Worm (Caenorhabditis elegans) whole organism, young adult: ENCODE results near the gene F47E1.1.
A peak's percentile ranks its signal among the peaks of the same experiment; 100 is the strongest.

ENCODE experiments used
- D2030.7 ChIP-seq: fragments of 200-800 bp; sonication (Bioruptor generic); IDR thresholded peaks from 2 replicates; pipeline ENCODE4 v1.3.6; 2022; ENCODE audit warnings: missing genetic modification reagents, missing genetic modification characterization, missing compliant biosample characterization
- F23B12.7 ChIP-seq: sonication (generic microtip); optimal IDR thresholded peaks from 2 replicates; lab custom pipeline; 2017; ENCODE audit warnings: missing genetic modification characterization, mild to moderate bottlenecking, missing compliant biosample characterization, antibody characterized with exemption, moderate library complexity; ENCODE audit not compliant: insufficient read depth
- F57A8.1 ChIP-seq: fragments of 200-800 bp; sonication (Bioruptor generic); optimal IDR thresholded peaks from 2 replicates; lab custom pipeline; 2018; ENCODE audit warnings: mild to moderate bottlenecking, missing genetic modification characterization, moderate library complexity, missing compliant biosample characterization
- T07F8.4 ChIP-seq: sonication (generic microtip); optimal IDR thresholded peaks from 2 replicates; lab custom pipeline; 2016; ENCODE audit warnings: mild to moderate bottlenecking, missing genetic modification characterization, moderate library complexity, missing compliant biosample characterization
- T26A5.8 ChIP-seq: sonication (generic microtip); optimal IDR thresholded peaks from 2 replicates; lab custom pipeline; 2016; ENCODE audit warnings: missing genetic modification characterization, missing compliant biosample characterization
- Y79H2A.3 ChIP-seq: fragments of 200-800 bp; sonication (Bioruptor generic); conservative IDR thresholded peaks from 2 replicates; pipeline ENCODE4 v1.3.6; 2022; ENCODE audit warnings: missing genetic modification reagents, missing genetic modification characterization, missing compliant biosample characterization
- athp-1 ChIP-seq: sonication (generic microtip); optimal IDR thresholded peaks from 2 replicates; lab custom pipeline; 2017; ENCODE audit warnings: mild to moderate bottlenecking, missing genetic modification characterization, missing compliant biosample characterization
- ceh-27 ChIP-seq: fragments of 200-800 bp; sonication (Bioruptor generic); optimal IDR thresholded peaks from 2 replicates; lab custom pipeline; 2018; ENCODE audit warnings: mild to moderate bottlenecking, missing genetic modification characterization, moderate library complexity, missing compliant biosample characterization
- ceh-91 ChIP-seq: fragments of 200-800 bp; sonication (Bioruptor generic); IDR thresholded peaks from 2 replicates; pipeline ENCODE4 v1.3.6; 2022; ENCODE audit warnings: missing genetic modification reagents, missing genetic modification characterization, missing compliant biosample characterization
- dox-1 ChIP-seq: fragments of 200-800 bp; sonication (Bioruptor generic); IDR thresholded peaks from 2 replicates; pipeline ENCODE4 v1.3.6; 2022; ENCODE audit warnings: missing genetic modification reagents, missing genetic modification characterization, missing compliant biosample characterization
- efl-1 ChIP-seq: fragments of 150-350 bp; optimal IDR thresholded peaks from 2 replicates; lab custom pipeline; 2014; ENCODE audit warnings: missing biosample characterization, missing genetic modification reagents, missing genetic modification characterization
- fkh-3 ChIP-seq: sonication (generic microtip); optimal IDR thresholded peaks from 2 replicates; lab custom pipeline; 2016; ENCODE audit warnings: mild to moderate bottlenecking, missing genetic modification characterization, missing compliant biosample characterization
- him-1 ChIP-seq: sonication (generic microtip); optimal IDR thresholded peaks from 2 replicates; lab custom pipeline; 2016; ENCODE audit warnings: missing genotype, missing genetic modification reagents, missing genetic modification characterization, missing compliant biosample characterization
- hmg-1.2 ChIP-seq: fragments of 200-800 bp; sonication (Bioruptor generic); IDR thresholded peaks from 2 replicates; pipeline ENCODE4 v1.3.6; 2022; ENCODE audit warnings: missing genetic modification reagents, missing genetic modification characterization, missing compliant biosample characterization
- hsf-1 ChIP-seq: fragments of 200-800 bp; sonication (Bioruptor generic); IDR thresholded peaks from 2 replicates; pipeline ENCODE4 v1.3.6; 2022; ENCODE audit warnings: missing genetic modification reagents, missing genetic modification characterization, missing compliant biosample characterization
- lag-1 ChIP-seq: fragments of 200-800 bp; sonication (Bioruptor generic); IDR thresholded peaks from 2 replicates; pipeline ENCODE4 v1.3.6; 2022; ENCODE audit warnings: missing genetic modification reagents, missing genetic modification characterization, missing compliant biosample characterization
- lin-26 ChIP-seq: fragments of 200-800 bp; sonication (Bioruptor generic); IDR thresholded peaks from 2 replicates; pipeline ENCODE4 v1.3.6; 2022; ENCODE audit warnings: missing genetic modification reagents, missing genetic modification characterization, missing compliant biosample characterization
- lin-54 ChIP-seq: fragments of 200-800 bp; sonication (Bioruptor generic); optimal IDR thresholded peaks from 2 replicates; lab custom pipeline; 2018; ENCODE audit warnings: mild to moderate bottlenecking, missing genetic modification characterization, missing compliant biosample characterization
- madf-10 ChIP-seq: sonication (generic microtip); optimal IDR thresholded peaks from 2 replicates; lab custom pipeline; 2016; ENCODE audit warnings: mild to moderate bottlenecking, missing genetic modification characterization, missing compliant biosample characterization
- mcd-1 ChIP-seq: fragments of 200-800 bp; sonication (Bioruptor generic); IDR thresholded peaks from 2 replicates; pipeline ENCODE4 v1.3.6; 2022; ENCODE audit warnings: missing genetic modification reagents, missing genetic modification characterization, missing compliant biosample characterization
- mes-4 ChIP-seq: sonication (generic microtip); optimal IDR thresholded peaks from 2 replicates; lab custom pipeline; 2016; ENCODE audit warnings: missing genotype, missing genetic modification characterization, missing compliant biosample characterization
- nhr-120 ChIP-seq: fragments of 200-800 bp; sonication (Bioruptor generic); IDR thresholded peaks from 2 replicates; pipeline ENCODE4 v1.3.6; 2022; ENCODE audit warnings: missing genetic modification characterization, missing compliant biosample characterization
- snpc-3.4 ChIP-seq: sonication (generic microtip); optimal IDR thresholded peaks from 2 replicates; lab custom pipeline; 2017; ENCODE audit warnings: missing genetic modification characterization, mild to moderate bottlenecking, missing compliant biosample characterization, antibody characterized with exemption, moderate library complexity, missing genotype, missing genetic modification reagents
- unc-130 ChIP-seq: sonication (generic microtip); optimal IDR thresholded peaks from 2 replicates; lab custom pipeline; 2016; ENCODE audit warnings: missing genetic modification reagents, missing genetic modification characterization, missing compliant biosample characterization
- xnd-1 ChIP-seq: sonication (generic microtip); optimal IDR thresholded peaks from 2 replicates; lab custom pipeline; 2016; ENCODE audit warnings: missing genotype, missing genetic modification reagents, missing genetic modification characterization, missing compliant biosample characterization
- zfh-2 ChIP-seq: fragments of 200-800 bp; sonication (Bioruptor generic); conservative IDR thresholded peaks from 2 replicates; pipeline ENCODE4 v1.3.6; 2022; ENCODE audit warnings: missing genetic modification reagents, missing genetic modification characterization, missing compliant biosample characterization
- ztf-3 ChIP-seq: fragments of 200-800 bp; sonication (Bioruptor generic); optimal IDR thresholded peaks from 2 replicates; lab custom pipeline; 2018; ENCODE audit warnings: mild to moderate bottlenecking, missing genetic modification characterization, missing compliant biosample characterization
- ztf-6 ChIP-seq: fragments of 200-800 bp; sonication (Bioruptor generic); IDR thresholded peaks from 2 replicates; pipeline ENCODE4 v1.3.6; 2022; ENCODE audit warnings: missing genetic modification reagents, missing genetic modification characterization, missing compliant biosample characterization

F47E1.1 gene

DNA sequence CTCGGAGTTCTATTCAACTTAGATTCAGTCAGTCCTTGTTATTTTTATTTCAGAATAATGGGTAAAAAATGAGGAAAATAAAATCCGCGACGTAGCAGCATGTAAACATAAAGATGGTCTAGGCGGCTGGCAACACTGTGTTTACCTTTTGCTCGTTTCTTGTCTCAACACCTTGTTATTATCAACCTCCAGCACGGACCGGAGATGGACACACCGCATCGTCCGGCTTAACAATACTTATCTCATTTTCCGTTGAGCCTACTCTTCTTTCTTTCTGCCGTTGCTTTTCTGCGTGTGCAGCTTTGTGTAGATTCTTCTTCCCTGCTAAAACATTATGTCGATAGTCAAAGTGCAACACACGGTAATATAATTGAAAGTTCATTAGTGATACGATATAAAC is 26.1 kb downstream of the F47E1.1 start:
- TF ChIP-seq mes-4 (tag; lab: Kevin White, UChicago) = no peak

- TF ChIP-seq Y79H2A.3 (GFP tag; lab: Robert Waterston, UW) = no peak
- TF ChIP-seq zfh-2 (GFP tag; lab: Robert Waterston, UW) = 0 out of 2 replicates have a peak, but pooled peaks have one; percentile 17
- no peak for TF ChIP-seq T07F8.4 (tag; lab: Kevin White, UChicago)
These were observed 26.6 kb downstream of the F47E1.1 start for ce11 chrX:9103584-9103983.

DNA sequence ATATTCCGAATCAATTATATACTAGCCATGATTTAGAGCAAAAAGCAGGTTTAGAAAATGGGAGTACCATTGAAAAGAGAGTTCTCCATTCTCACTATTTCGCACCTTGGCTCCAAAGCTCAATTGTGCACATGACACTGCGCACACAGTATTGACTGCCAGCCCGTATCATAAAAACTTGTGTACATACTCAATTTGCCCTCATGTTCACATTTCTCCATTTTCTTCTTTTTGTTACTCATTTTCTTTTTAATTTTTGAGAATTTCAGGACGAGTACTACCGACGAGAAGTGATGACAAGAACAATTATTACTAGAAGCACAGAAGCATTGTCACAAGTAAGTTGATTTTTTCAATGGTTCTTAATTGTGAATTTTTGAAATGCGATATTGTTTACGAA is 27.4 kb downstream of the F47E1.1 start:
- TF ChIP-seq nhr-120 = no peak

- TF ChIP-seq unc-130 (GFP tag; lab: Kevin White, UChicago) (no peak), ztf-3 (GFP tag; lab: Kevin White, UChicago) (no peak)
- TF ChIP-seq, all 124 proteins: peak for 0
These were observed 28.1 kb downstream of the F47E1.1 start for ce11 chrX:9105075-9105474.

DNA sequence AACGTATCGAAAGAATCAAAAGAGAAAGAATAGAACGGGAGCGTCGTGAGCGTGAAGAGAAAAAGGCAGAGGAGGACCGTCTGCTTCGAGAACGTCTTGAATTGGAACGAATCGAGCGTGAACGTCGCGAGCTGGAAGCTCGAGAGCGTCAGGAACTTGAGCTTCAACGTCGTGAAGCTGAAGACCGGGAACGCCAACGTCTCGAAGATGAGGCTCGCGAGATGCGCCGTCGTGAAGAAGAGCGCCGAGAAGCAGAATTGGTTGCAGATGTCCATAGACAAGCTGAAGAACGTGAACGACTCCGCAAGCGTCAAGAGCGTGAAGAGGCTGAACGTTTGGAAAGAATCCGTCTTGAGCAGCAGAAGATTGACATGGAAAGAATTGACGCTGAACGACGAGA is 28.9 kb downstream of the F47E1.1 start:
- TF ChIP-seq T26A5.8 (tag; lab: Kevin White, UChicago) = no peak
- no peak for TF ChIP-seq madf-10
- no peak for TF ChIP-seq F57A8.1 (GFP tag; lab: Kevin White, UChicago)
- no peak for TF ChIP-seq snpc-3.4
- TF ChIP-seq hsf-1 (GFP tag; lab: Robert Waterston, UW) = no peak
- TF ChIP-seq zfh-2 (GFP tag; lab: Robert Waterston, UW) = peak; percentile 60; the same call in 1 of the 2 replicates
- no peak for TF ChIP-seq unc-130 (GFP tag; lab: Kevin White, UChicago)

DNA sequence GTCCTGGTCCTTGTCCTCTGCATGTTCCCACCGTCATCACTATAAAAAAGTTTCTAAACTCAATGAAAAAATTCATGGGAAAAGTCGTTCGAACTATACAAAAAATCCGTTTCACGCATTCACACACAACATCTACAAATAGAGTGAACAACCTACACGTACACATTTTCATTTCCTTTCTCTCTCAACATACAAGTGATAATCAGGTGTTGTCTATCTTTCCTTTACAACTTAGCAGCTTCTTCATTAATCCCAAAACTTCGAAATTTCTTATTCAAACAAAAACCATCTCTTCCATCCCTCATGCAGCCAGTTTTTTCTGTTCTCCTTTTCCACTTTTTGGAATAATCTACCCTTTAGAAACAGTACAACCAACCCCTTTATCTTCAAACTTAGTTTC is 30.9 kb downstream of the F47E1.1 start:
- TF ChIP-seq D2030.7 (no peak), xnd-1 (tag; lab: Kevin White, UChicago) (no peak), lag-1 (no peak), dox-1 (GFP tag; lab: Robert Waterston, UW) (no peak), T07F8.4 (tag; lab: Kevin White, UChicago) (no peak), hmg-1.2 (GFP tag; lab: Robert Waterston, UW) (no peak), ceh-27 (GFP tag; lab: Kevin White, UChicago) (no peak), him-1 (tag; lab: Kevin White, UChicago) (no peak), fkh-3 (tag; lab: Kevin White, UChicago) (no peak), ceh-91 (GFP tag; lab: Robert Waterston, UW) (no peak), athp-1 (tag; lab: Kevin White, UChicago) (no peak), efl-1 (no peak), F23B12.7 (tag; lab: Kevin White, UChicago) (no peak), ztf-6 (GFP tag; lab: Robert Waterston, UW) (no peak), mcd-1 (GFP tag; lab: Robert Waterston, UW) (no peak)
- TF ChIP-seq, all 124 proteins: peak for 0

DNA sequence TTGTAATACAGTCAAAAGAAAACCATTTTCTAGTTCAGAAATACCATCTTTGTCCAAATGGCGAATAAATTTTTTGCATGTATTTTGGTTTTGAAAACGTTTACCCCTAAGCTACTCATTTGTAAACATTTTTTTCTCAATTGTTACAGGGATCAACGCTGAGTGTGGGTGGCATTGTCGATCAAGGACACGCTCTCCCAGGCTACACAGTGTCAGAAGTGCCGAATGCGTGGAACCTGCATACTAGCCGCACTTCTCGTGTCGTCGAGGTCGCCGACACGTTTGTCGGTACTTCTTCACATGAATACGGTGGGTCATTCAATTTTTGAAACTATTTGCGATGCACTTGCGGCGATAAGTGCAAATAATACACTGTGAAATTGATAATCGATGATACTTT is 34.6 kb downstream of the F47E1.1 start:
- no peak for TF ChIP-seq lin-54 (GFP tag; lab: Kevin White, UChicago)
- TF ChIP-seq T26A5.8 (tag; lab: Kevin White, UChicago) = no peak
- TF ChIP-seq lin-26 (GFP tag; lab: Robert Waterston, UW) = no peak
- TF ChIP-seq, all 124 proteins: peak for 0
